Worm (Caenorhabditis elegans) whole organism, L3 larva: ENCODE results near the gene Y57G11C.1142.

ENCODE experiments used
- R02D3.7 ChIP-seq: fragments of 150-350 bp; optimal IDR thresholded peaks from 2 replicates; lab custom pipeline; 2014; ENCODE audit warnings: missing biosample characterization, missing genetic modification characterization
- ZK546.5 ChIP-seq: sonication (generic microtip); optimal IDR thresholded peaks from 2 replicates; lab custom pipeline; 2017; ENCODE audit warnings: missing biosample characterization, missing genetic modification characterization
- aly-2 ChIP-seq: fragments of 150-350 bp; optimal IDR thresholded peaks from 2 replicates; lab custom pipeline; 2014; ENCODE audit warnings: missing biosample characterization, missing genetic modification characterization
- ama-1 ChIP-seq: fragments of 150-350 bp; optimal IDR thresholded peaks from 2 replicates; lab custom pipeline; 2018
- ceh-16 ChIP-seq: sonication (generic microtip); optimal IDR thresholded peaks from 2 replicates; lab custom pipeline; 2017; ENCODE audit warnings: missing biosample characterization, missing genetic modification characterization
- ceh-28 ChIP-seq: fragments of 150-350 bp; optimal IDR thresholded peaks from 2 replicates; lab custom pipeline; 2014; ENCODE audit warnings: missing biosample characterization, missing genetic modification reagents, missing genetic modification characterization
- ceh-82 ChIP-seq: fragments of 150-350 bp; optimal IDR thresholded peaks from 2 replicates; lab custom pipeline; 2014; ENCODE audit warnings: missing biosample characterization, missing genetic modification characterization
- daf-12 ChIP-seq: fragments of 150-350 bp; optimal IDR thresholded peaks from 2 replicates; lab custom pipeline; 2014; ENCODE audit warnings: missing biosample characterization, missing genetic modification reagents, missing genetic modification characterization
- egl-27 ChIP-seq: sonication (generic microtip); optimal IDR thresholded peaks from 4 replicates; lab custom pipeline; 2017; ENCODE audit warnings: missing biosample characterization, missing genetic modification reagents, missing genetic modification characterization
- elt-1 ChIP-seq: fragments of 150-350 bp; optimal IDR thresholded peaks from 2 replicates; lab custom pipeline; 2014; ENCODE audit warnings: missing biosample characterization, missing genetic modification characterization
- elt-2 ChIP-seq: sonication (generic microtip); optimal IDR thresholded peaks from 2 replicates; lab custom pipeline; 2016; ENCODE audit warnings: missing genetic modification reagents, mild to moderate bottlenecking, missing genetic modification characterization, missing compliant biosample characterization
- elt-3 ChIP-seq, 3 experiments: fragments of 150-350 bp in 1 of 3; sonication (generic microtip) in 2 of 3; optimal IDR thresholded peaks; 2 replicates in 2 of 3; 4 replicates in 1 of 3; lab custom pipeline; 2014 to 2017; ENCODE audit warnings: missing biosample characterization in 3 of 3, missing genetic modification characterization in 3 of 3
- fkh-10 ChIP-seq: sonication (generic microtip); optimal IDR thresholded peaks from 2 replicates; lab custom pipeline; 2017; ENCODE audit warnings: missing biosample characterization, missing genetic modification reagents, missing genetic modification characterization
- fos-1 ChIP-seq: fragments of 150-350 bp; optimal IDR thresholded peaks from 2 replicates; lab custom pipeline; 2014; ENCODE audit warnings: missing biosample characterization, missing genetic modification characterization
- hmg-11 ChIP-seq: sonication (generic microtip); optimal IDR thresholded peaks from 2 replicates; lab custom pipeline; 2016; ENCODE audit warnings: missing genetic modification characterization, missing compliant biosample characterization
- jun-1 ChIP-seq: fragments of 150-350 bp; optimal IDR thresholded peaks from 2 replicates; lab custom pipeline; 2014; ENCODE audit warnings: missing biosample characterization, missing genetic modification reagents, missing genetic modification characterization
- lin-15B ChIP-seq: fragments of 150-350 bp; optimal IDR thresholded peaks from 2 replicates; lab custom pipeline; 2014; ENCODE audit warnings: missing biosample characterization, missing genetic modification characterization
- lin-39 ChIP-seq: fragments of 150-350 bp; optimal IDR thresholded peaks from 2 replicates; lab custom pipeline; 2018; ENCODE audit warnings: missing biosample characterization, missing genetic modification reagents, missing genetic modification characterization
- mml-1 ChIP-seq: fragments of 150-350 bp; sonication (generic microtip); optimal IDR thresholded peaks from 3 replicates; lab custom pipeline; 2014; ENCODE audit warnings: missing biosample characterization, missing genetic modification characterization
- nfya-1 ChIP-seq: sonication (generic microtip); optimal IDR thresholded peaks from 2 replicates; lab custom pipeline; 2017; ENCODE audit warnings: missing genetic modification characterization, mild to moderate bottlenecking, missing compliant biosample characterization, antibody characterized with exemption, moderate library complexity; ENCODE audit not compliant: insufficient read depth
- nhr-12 ChIP-seq: fragments of 150-350 bp; optimal IDR thresholded peaks from 2 replicates; lab custom pipeline; 2014; ENCODE audit warnings: missing biosample characterization, missing genetic modification characterization
- nhr-43 ChIP-seq: sonication (generic microtip); optimal IDR thresholded peaks from 2 replicates; lab custom pipeline; 2016; ENCODE audit warnings: mild to moderate bottlenecking, missing genetic modification characterization, missing compliant biosample characterization; ENCODE audit not compliant: poor library complexity, severe bottlenecking
- nhr-67 ChIP-seq: fragments of 150-350 bp; optimal IDR thresholded peaks from 2 replicates; lab custom pipeline; 2014; ENCODE audit warnings: missing biosample characterization, missing genetic modification characterization
- nhr-76 ChIP-seq: fragments of 150-350 bp; sonication (generic microtip); optimal IDR thresholded peaks from 5 replicates; lab custom pipeline; 2014; ENCODE audit warnings: missing biosample characterization, missing genetic modification characterization
- nhr-77 ChIP-seq: fragments of 150-350 bp; optimal IDR thresholded peaks from 2 replicates; lab custom pipeline; 2014; ENCODE audit warnings: missing biosample characterization, missing genetic modification characterization
- pha-4 ChIP-seq: fragments of 150-350 bp; optimal IDR thresholded peaks from 2 replicates; lab custom pipeline; 2014; ENCODE audit warnings: missing biosample characterization, missing genetic modification reagents, missing genetic modification characterization
- pqm-1 ChIP-seq: fragments of 150-350 bp; optimal IDR thresholded peaks from 2 replicates; lab custom pipeline; 2017; ENCODE audit warnings: missing biosample characterization, missing genetic modification characterization, inconsistent platforms
- sea-2 ChIP-seq: fragments of 150-350 bp; sonication (generic microtip); optimal IDR thresholded peaks from 4 replicates; lab custom pipeline; 2014; ENCODE audit warnings: missing biosample characterization, missing genetic modification reagents, missing genetic modification characterization
- skn-1 ChIP-seq: fragments of 150-350 bp; optimal IDR thresholded peaks from 2 replicates; lab custom pipeline; 2014; ENCODE audit warnings: missing biosample characterization, missing genetic modification characterization
- snpc-4 ChIP-seq: fragments of 150-350 bp; optimal IDR thresholded peaks from 2 replicates; lab custom pipeline; 2014; ENCODE audit warnings: missing biosample characterization, missing genetic modification characterization
- tbx-2 ChIP-seq: sonication (generic microtip); optimal IDR thresholded peaks from 2 replicates; lab custom pipeline; 2016; ENCODE audit warnings: mild to moderate bottlenecking, missing genetic modification characterization, missing compliant biosample characterization
- unc-39 ChIP-seq: sonication (generic microtip); optimal IDR thresholded peaks from 4 replicates; lab custom pipeline; 2017; ENCODE audit warnings: missing biosample characterization, missing genetic modification characterization
- unc-62 ChIP-seq: fragments of 150-350 bp; sonication (generic microtip); optimal IDR thresholded peaks from 4 replicates; lab custom pipeline; 2014; ENCODE audit warnings: missing biosample characterization, missing genetic modification reagents, missing genetic modification characterization
- zag-1 ChIP-seq: fragments of 150-350 bp; optimal IDR thresholded peaks from 2 replicates; lab custom pipeline; 2014; ENCODE audit warnings: missing biosample characterization, missing genetic modification characterization
- ztf-11 ChIP-seq: fragments of 150-350 bp; optimal IDR thresholded peaks from 2 replicates; lab custom pipeline; 2014; ENCODE audit warnings: missing biosample characterization, missing genetic modification characterization

Y57G11C.1142 gene

DNA sequence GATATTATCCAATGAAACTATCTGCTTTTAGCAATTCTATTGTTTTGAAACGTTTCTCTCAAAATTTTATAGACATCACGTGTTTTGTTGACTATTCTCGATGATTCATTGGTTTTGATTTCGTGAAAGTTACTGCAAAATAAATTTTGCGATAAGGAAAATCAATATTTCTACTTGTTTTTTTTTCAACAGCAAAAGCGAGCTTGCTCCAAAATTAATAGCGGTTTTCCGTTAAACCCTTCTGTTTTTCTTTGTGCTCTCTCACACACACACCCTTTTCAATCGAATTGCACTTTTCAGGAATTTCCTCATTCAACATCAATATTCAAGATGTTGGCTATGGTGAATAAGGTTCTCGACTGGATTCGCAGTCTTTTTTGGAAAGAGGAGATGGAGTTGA is 4.6 kb upstream of the Y57G11C.1142 start, which contains the start of gene arl-8:
arl-8 (plus strand) TSS at position 301 of the 400 bp plus-strand sequence.
- TF ChIP-seq nhr-43 (tag; lab: Kevin White, UChicago): no peak
- no peak for TF ChIP-seq snpc-4 (tag; lab: Kevin White, UChicago)
- no peak for TF ChIP-seq unc-62 (GFP tag; lab: Kevin White, UChicago)
- TF ChIP-seq elt-2 (tag; lab: Kevin White, UChicago): no peak
- TF ChIP-seq fos-1 (tag; lab: Kevin White, UChicago): no peak
- no peak for TF ChIP-seq unc-39 (tag; lab: Kevin White, UChicago)
- no peak for TF ChIP-seq ztf-11
- no peak for TF ChIP-seq nhr-77 (tag; lab: Kevin White, UChicago)
- no peak for TF ChIP-seq pqm-1 (tag; lab: Kevin White, UChicago)
- no peak for TF ChIP-seq elt-1 (tag; lab: Kevin White, UChicago)
- TF ChIP-seq ceh-82 (tag; lab: Kevin White, UChicago): no peak
- TF ChIP-seq tbx-2 (tag; lab: Kevin White, UChicago): no peak
- no peak for TF ChIP-seq mml-1 (tag; lab: Kevin White, UChicago)
- no peak for TF ChIP-seq ZK546.5 (tag; lab: Kevin White, UChicago)
- TF ChIP-seq daf-12 (tag; lab: Kevin White, UChicago): no peak
- TF ChIP-seq pha-4 (tag; lab: Kevin White, UChicago): no peak
- no peak for TF ChIP-seq lin-39 (tag; lab: Kevin White, UChicago)
- TF ChIP-seq jun-1 (tag; lab: Kevin White, UChicago): no peak

ce11 chrIV:14799186-14799585 is 3.2 kb upstream of the Y57G11C.1142 start, which contains the start of gene Y57G11C.14:
Y57G11C.14 (plus strand) TSS chrIV:14799311.
- TF ChIP-seq ama-1 (lab: Kevin White, UChicago) (no peak), snpc-4 (tag; lab: Kevin White, UChicago) (no peak), lin-15B (tag; lab: Kevin White, UChicago) (no peak), pha-4 (tag; lab: Kevin White, UChicago) (no peak)

- peak; percentile 57 for TF ChIP-seq nfya-1
- no peak for TF ChIP-seq elt-3 (tag; optimal IDR thresholded peaks at IDR 0.05; lab: Kevin White, UChicago)
Observed at ce11 chrIV:14800931-14801330, 1.5 kb upstream of the Y57G11C.1142 start.

DNA sequence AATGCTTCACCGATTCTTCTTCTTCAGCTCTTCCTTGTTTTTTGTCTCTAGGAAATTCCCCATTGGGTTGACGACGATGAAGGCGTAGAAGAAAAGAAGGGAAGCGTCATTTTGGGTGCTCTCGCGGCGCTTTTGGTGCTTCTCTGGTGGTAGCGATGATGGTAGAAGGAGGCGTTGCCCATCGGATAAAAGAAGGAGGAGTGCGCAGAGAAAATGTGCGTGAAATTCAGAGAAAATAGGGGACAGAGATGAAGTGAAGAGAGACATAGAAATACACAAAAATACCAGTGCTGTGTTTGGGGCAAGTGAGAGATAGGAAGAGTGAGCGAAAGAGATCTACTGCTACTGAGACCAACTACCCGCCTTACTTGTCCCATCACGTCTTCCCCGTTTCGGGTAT is 4.5 kb downstream of the Y57G11C.1142 start, which contains the start of gene oig-5:
oig-5 (plus strand) TSS at position 301 of the 400 bp plus-strand sequence.
- TF ChIP-seq jun-1 (tag; lab: Kevin White, UChicago) (no peak), nfya-1 (no peak), unc-39 (tag; lab: Kevin White, UChicago) (no peak), lin-39 (tag; lab: Kevin White, UChicago) (peak; percentile 3), R02D3.7 (tag; lab: Kevin White, UChicago) (no peak)

ce11 chrIV:14816288-14816687 is 13.9 kb downstream of the Y57G11C.1142 start, which contains the start of gene Y57G11C.46:
Y57G11C.46 (minus strand) TSS chrIV:14816388.
- no peak for TF ChIP-seq mml-1 (tag; lab: Kevin White, UChicago)
- TF ChIP-seq unc-39 (tag; lab: Kevin White, UChicago): no peak
- no peak for TF ChIP-seq pha-4 (tag; lab: Kevin White, UChicago)
- TF ChIP-seq ceh-28 (tag; lab: Kevin White, UChicago): no peak
- TF ChIP-seq snpc-4 (tag; lab: Kevin White, UChicago): no peak
- TF ChIP-seq nhr-76 (tag; lab: Kevin White, UChicago): no peak
- no peak for TF ChIP-seq nhr-12 (tag; lab: Kevin White, UChicago)
- no peak for TF ChIP-seq skn-1 (tag; lab: Kevin White, UChicago)
- TF ChIP-seq ceh-16: no peak

DNA sequence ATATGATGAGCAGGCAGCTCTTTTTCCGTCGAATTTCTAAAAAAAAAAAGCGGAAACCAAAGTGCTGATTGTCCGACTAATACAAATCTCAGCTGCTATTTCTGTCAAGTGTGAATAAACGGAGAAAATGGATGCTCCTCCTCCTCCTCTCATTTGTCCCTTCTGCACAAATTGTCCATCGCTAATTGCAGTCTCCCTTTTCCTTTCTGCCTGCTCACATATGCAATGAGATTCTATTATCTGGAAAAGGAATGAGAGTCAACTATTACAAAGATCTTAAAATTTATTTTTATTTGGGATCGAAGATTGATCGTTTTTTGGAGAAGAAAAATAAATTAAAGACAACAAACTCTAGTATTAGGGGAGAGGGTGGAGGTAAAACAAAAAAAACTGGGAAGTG is 19.9 kb downstream of the Y57G11C.1142 start:
- TF ChIP-seq snpc-4 (tag; lab: Kevin White, UChicago): no peak
- peak; percentile 14 for TF ChIP-seq pqm-1 (tag; lab: Kevin White, UChicago)
- TF ChIP-seq skn-1 (tag; lab: Kevin White, UChicago): peak; percentile 9
- no peak for TF ChIP-seq aly-2 (tag; lab: Kevin White, UChicago)
- peak; percentile 62 for TF ChIP-seq ama-1 (lab: Kevin White, UChicago)
- TF ChIP-seq ceh-16: no peak
- TF ChIP-seq nhr-76 (tag; lab: Kevin White, UChicago): no peak
- TF ChIP-seq sea-2 (GFP tag; lab: Kevin White, UChicago): no peak
- TF ChIP-seq egl-27: no peak
- TF ChIP-seq elt-3 (tag; optimal IDR thresholded peaks at IDR 0.05; lab: Kevin White, UChicago): no peak
- TF ChIP-seq tbx-2 (tag; lab: Kevin White, UChicago): no peak
- no peak for TF ChIP-seq zag-1 (tag; lab: Kevin White, UChicago)
- peak; percentile 3 for TF ChIP-seq ceh-82 (tag; lab: Kevin White, UChicago)
- peak; percentile 50 for TF ChIP-seq nhr-43 (tag; lab: Kevin White, UChicago)
- no peak for TF ChIP-seq fkh-10 (GFP tag; lab: Kevin White, UChicago)
- TF ChIP-seq hmg-11 (tag; lab: Kevin White, UChicago): no peak
- TF ChIP-seq nhr-67 (tag; lab: Kevin White, UChicago): no peak
